Worm (Caenorhabditis elegans): ENCODE data around the gene tomm-7.

- TF ChIP-seq attf-6 (GFP tag; IDR thresholded peaks at IDR 0.05) (no peak), ceh-79 (tag; optimal IDR thresholded peaks at IDR 0.05) (no peak), hrde-1 (tag; optimal IDR thresholded peaks at IDR 0.05; ENCODE audit: borderline replicate concordance) (no peak), madf-6 (GFP tag; IDR thresholded peaks at IDR 0.05) (no peak), unc-130 (GFP tag; optimal IDR thresholded peaks at IDR 0.05) (no peak), ztf-25 (GFP tag; IDR thresholded peaks at IDR 0.05) (no peak), rcor-1 (GFP tag; IDR thresholded peaks at IDR 0.05) (no peak), hmg-1.2 (GFP tag; IDR thresholded peaks at IDR 0.05) (no peak), ztf-3 (GFP tag; optimal IDR thresholded peaks at IDR 0.05) (no peak), pbrm-1 (GFP tag; IDR thresholded peaks at IDR 0.05) (no peak)
Observed at ce11 chrIII:7900733-7901132, 41.3 kb downstream of the tomm-7 start, which contains the start of gene best-24.
